Worm (Caenorhabditis elegans): ENCODE data around the gene set-2.

- TF ChIP-seq fos-1 (tag; optimal IDR thresholded peaks at IDR 0.05) (no peak), snpc-4 (tag; optimal IDR thresholded peaks at IDR 0.05) (no peak), aly-2 (tag; optimal IDR thresholded peaks at IDR 0.05) (no peak), unc-62 (GFP tag; optimal IDR thresholded peaks at IDR 0.05) (no peak), mdl-1 (tag; optimal IDR thresholded peaks at IDR 0.05) (no peak), nhr-237 (tag; optimal IDR thresholded peaks at IDR 0.05) (no peak), ceh-16 (tag; optimal IDR thresholded peaks at IDR 0.05) (no peak), ztf-4 (tag; optimal IDR thresholded peaks at IDR 0.05) (no peak), elt-2 (tag; optimal IDR thresholded peaks at IDR 0.05) (no peak), ama-1 (optimal IDR thresholded peaks at IDR 0.05) (no peak), nhr-28 (tag; optimal IDR thresholded peaks at IDR 0.05) (no peak), nfya-1 (tag; optimal IDR thresholded peaks at IDR 0.05; ENCODE audit: insufficient read depth) (no peak), fkh-10 (GFP tag; optimal IDR thresholded peaks at IDR 0.05) (no peak), lsy-12 (tag; optimal IDR thresholded peaks at IDR 0.05) (no peak)
Observed at ce11 chrIII:4879445-4879844, 50.6 kb downstream of the set-2 start, which contains the start of gene C35D10.1.

Measured in whole organism, L3 larva.